Worm (Caenorhabditis elegans) whole organism, L4/young adult: ENCODE measurements around the gene srbc-68.

Experiments
- W03F9.2 ChIP-seq: fragments of 150-350 bp; optimal IDR thresholded peaks from 2 replicates; lab custom pipeline; 2014; ENCODE audit warnings: missing biosample characterization, missing genetic modification characterization
- dao-5 ChIP-seq: sonication (generic microtip); optimal IDR thresholded peaks from 2 replicates; lab custom pipeline; 2016; ENCODE audit warnings: missing genotype, missing genetic modification characterization, moderate library complexity, missing compliant biosample characterization
- him-1 ChIP-seq: sonication (generic microtip); optimal IDR thresholded peaks from 2 replicates; lab custom pipeline; 2016; ENCODE audit warnings: missing genotype, missing genetic modification reagents, missing genetic modification characterization, missing compliant biosample characterization

- no peak for TF ChIP-seq him-1
- no peak for TF ChIP-seq W03F9.2
- TF ChIP-seq dao-5 (tag; lab: Kevin White, UChicago), result no peak
These were observed 29.3 kb upstream of the srbc-68 start, which contains the start of gene grl-27 for ce11 chrV:3575759-3576158.
